Worm (Caenorhabditis elegans) whole organism, L4 larva: ENCODE measurements around the gene C56E10.3.

ENCODE experiments used
- F37D6.2 ChIP-seq: sonication (generic microtip); optimal IDR thresholded peaks from 2 replicates; lab custom pipeline; 2016; ENCODE audit warnings: mild to moderate bottlenecking, missing genetic modification characterization, missing compliant biosample characterization
- T20F7.1 ChIP-seq: fragments of 200-800 bp; sonication (Bioruptor generic); optimal IDR thresholded peaks from 2 replicates; lab custom pipeline; 2018; ENCODE audit warnings: mild to moderate bottlenecking, missing genetic modification characterization, missing compliant biosample characterization
- aly-2 ChIP-seq: sonication (generic microtip); optimal IDR thresholded peaks from 2 replicates; lab custom pipeline; 2018; ENCODE audit warnings: missing biosample characterization, missing genetic modification characterization
- ama-1 ChIP-seq: fragments of 150-350 bp; optimal IDR thresholded peaks from 2 replicates; lab custom pipeline; 2014; ENCODE audit warnings: inconsistent platforms, mixed read lengths
- ceh-20 ChIP-seq: fragments of 200-800 bp; sonication (Bioruptor generic); IDR thresholded peaks from 2 replicates; pipeline ENCODE4 v1.3.6; 2022; ENCODE audit warnings: missing genetic modification reagents, missing genetic modification characterization, missing compliant biosample characterization
- ceh-28 ChIP-seq: fragments of 150-350 bp; optimal IDR thresholded peaks from 2 replicates; lab custom pipeline; 2014; ENCODE audit warnings: missing biosample characterization, missing genetic modification reagents, missing genetic modification characterization
- ces-1 ChIP-seq: fragments of 150-350 bp; sonication (generic microtip); optimal IDR thresholded peaks from 4 replicates; lab custom pipeline; 2014; ENCODE audit warnings: missing biosample characterization, missing genetic modification reagents, missing genetic modification characterization
- daf-12 ChIP-seq: fragments of 150-350 bp; optimal IDR thresholded peaks from 2 replicates; lab custom pipeline; 2014; ENCODE audit warnings: missing biosample characterization, missing genetic modification reagents, missing genetic modification characterization
- daf-16 ChIP-seq, 3 experiments: sonication (generic microtip); optimal IDR thresholded peaks; 2 replicates each; lab custom pipeline; 2016 to 2017; ENCODE audit warnings: missing genetic modification characterization in 3 of 3, missing genetic modification reagents in 3 of 3, mild to moderate bottlenecking in 2 of 3, missing compliant biosample characterization in 2 of 3, missing biosample characterization in 1 of 3, moderate library complexity in 1 of 3
- dmd-8 ChIP-seq: fragments of 200-800 bp; sonication (Bioruptor generic); IDR thresholded peaks from 2 replicates; pipeline ENCODE4 v1.3.6; 2022; ENCODE audit warnings: missing genetic modification characterization, missing compliant biosample characterization
- duxl-1 ChIP-seq: sonication (generic microtip); optimal IDR thresholded peaks from 2 replicates; lab custom pipeline; 2016; ENCODE audit warnings: mild to moderate bottlenecking, missing genetic modification characterization, moderate library complexity, missing compliant biosample characterization; ENCODE audit not compliant: poor library complexity
- dve-1 ChIP-seq: sonication (generic microtip); optimal IDR thresholded peaks from 2 replicates; lab custom pipeline; 2017; ENCODE audit warnings: antibody characterized with exemption, mild to moderate bottlenecking, missing genetic modification characterization, missing compliant biosample characterization; ENCODE audit not compliant: insufficient read depth
- egl-27 ChIP-seq: sonication (generic microtip); optimal IDR thresholded peaks from 3 replicates; lab custom pipeline; 2017; ENCODE audit warnings: missing biosample characterization, missing genetic modification reagents, missing genetic modification characterization
- egl-43 ChIP-seq: fragments of 200-800 bp; sonication (Bioruptor generic); IDR thresholded peaks from 2 replicates; pipeline ENCODE4 v1.3.6; 2022; ENCODE audit warnings: missing genetic modification reagents, missing genetic modification characterization, missing compliant biosample characterization
- jun-1 ChIP-seq: fragments of 150-350 bp; optimal IDR thresholded peaks from 2 replicates; lab custom pipeline; 2014; ENCODE audit warnings: missing biosample characterization, missing genetic modification reagents, missing genetic modification characterization
- lim-7 ChIP-seq: fragments of 200-800 bp; sonication (Bioruptor generic); IDR thresholded peaks from 2 replicates; pipeline ENCODE4 v1.3.6; 2022; ENCODE audit warnings: missing genetic modification characterization, missing compliant biosample characterization
- lin-29 ChIP-seq: fragments of 200-800 bp; sonication (Bioruptor generic); IDR thresholded peaks from 2 replicates; pipeline ENCODE4 v1.3.6; 2022; ENCODE audit warnings: missing genetic modification reagents, missing genetic modification characterization, missing compliant biosample characterization
- lin-38 ChIP-seq: fragments of 200-800 bp; sonication (Bioruptor generic); IDR thresholded peaks from 2 replicates; pipeline ENCODE4 v1.3.6; 2022; ENCODE audit warnings: missing genetic modification reagents, missing genetic modification characterization, missing compliant biosample characterization
- lir-3 ChIP-seq: sonication (generic microtip); optimal IDR thresholded peaks from 2 replicates; lab custom pipeline; 2016; ENCODE audit warnings: mild to moderate bottlenecking, missing genetic modification characterization, missing compliant biosample characterization
- madf-5 ChIP-seq, 2 experiments: fragments of 200-800 bp; sonication (Bioruptor generic); IDR thresholded peaks; 2 replicates each; pipeline ENCODE4 v1.3.6; 2022; ENCODE audit warnings: missing compliant biosample characterization in 2 of 2, missing genetic modification characterization in 2 of 2
- madf-9 ChIP-seq: fragments of 200-800 bp; sonication (Bioruptor generic); conservative IDR thresholded peaks from 2 replicates; pipeline ENCODE4 v1.3.6; 2022; ENCODE audit warnings: missing genetic modification reagents, missing genetic modification characterization, missing compliant biosample characterization
- mep-1 ChIP-seq: fragments of 150-350 bp; sonication (generic microtip); optimal IDR thresholded peaks from 3 replicates; lab custom pipeline; 2014; ENCODE audit warnings: missing biosample characterization, missing genetic modification characterization
- mes-2 ChIP-seq: sonication (generic microtip); optimal IDR thresholded peaks from 2 replicates; lab custom pipeline; 2016; ENCODE audit warnings: missing genotype, mild to moderate bottlenecking, missing genetic modification characterization, missing compliant biosample characterization; ENCODE audit not compliant: poor library complexity, severe bottlenecking
- mxl-2 ChIP-seq: fragments of 200-800 bp; sonication (Bioruptor generic); conservative IDR thresholded peaks from 2 replicates; pipeline ENCODE4 v1.3.6; 2022; ENCODE audit warnings: missing genetic modification reagents, missing genetic modification characterization, missing compliant biosample characterization
- nhr-28 ChIP-seq: fragments of 150-350 bp; optimal IDR thresholded peaks from 2 replicates; lab custom pipeline; 2014; ENCODE audit warnings: missing biosample characterization, missing genetic modification characterization
- pha-4 ChIP-seq, 2 experiments: fragments of 150-350 bp in 1 of 2; fragments of 200-800 bp in 1 of 2; sonication (Bioruptor generic) in 1 of 2; IDR thresholded peaks in 1 of 2; optimal IDR thresholded peaks in 1 of 2; 2 replicates each; pipeline versions ENCODE4 v1.3.6 to Lab custom; 2014 to 2022; ENCODE audit warnings: missing genetic modification characterization in 2 of 2, missing genetic modification reagents in 2 of 2, missing biosample characterization in 1 of 2, missing compliant biosample characterization in 1 of 2
- pqm-1 ChIP-seq: sonication (generic microtip); optimal IDR thresholded peaks from 2 replicates; lab custom pipeline; 2017; ENCODE audit warnings: missing biosample characterization, missing genetic modification characterization
- rbr-2 ChIP-seq: sonication (generic microtip); optimal IDR thresholded peaks from 2 replicates; lab custom pipeline; 2016; ENCODE audit warnings: missing genotype, missing genetic modification characterization, missing compliant biosample characterization
- saeg-2 ChIP-seq: fragments of 200-800 bp; sonication (Bioruptor generic); IDR thresholded peaks from 2 replicates; pipeline ENCODE4 v1.3.6; 2022; ENCODE audit warnings: missing genetic modification reagents, missing genetic modification characterization, missing compliant biosample characterization
- sdz-12 ChIP-seq: fragments of 200-800 bp; sonication (Bioruptor generic); optimal IDR thresholded peaks from 2 replicates; lab custom pipeline; 2018; ENCODE audit warnings: mild to moderate bottlenecking, missing genetic modification characterization, missing compliant biosample characterization
- skn-1 ChIP-seq: fragments of 150-350 bp; optimal IDR thresholded peaks from 2 replicates; lab custom pipeline; 2014; ENCODE audit warnings: missing biosample characterization, missing genetic modification characterization
- snpc-1.2 ChIP-seq: fragments of 200-800 bp; sonication (Bioruptor generic); IDR thresholded peaks from 2 replicates; pipeline ENCODE4 v1.3.6; 2022; ENCODE audit warnings: missing genetic modification reagents, missing genetic modification characterization, missing compliant biosample characterization
- tag-97 ChIP-seq: fragments of 200-800 bp; sonication (Bioruptor generic); IDR thresholded peaks from 2 replicates; pipeline ENCODE4 v1.3.6; 2022; ENCODE audit warnings: missing genetic modification characterization, missing compliant biosample characterization
- unc-130 ChIP-seq: sonication (generic microtip); optimal IDR thresholded peaks from 2 replicates; lab custom pipeline; 2016; ENCODE audit warnings: missing genetic modification reagents, missing genetic modification characterization, missing compliant biosample characterization
- unc-39 ChIP-seq: sonication (generic microtip); optimal IDR thresholded peaks from 2 replicates; lab custom pipeline; 2017; ENCODE audit warnings: missing biosample characterization, missing genetic modification characterization
- unc-62 ChIP-seq, 3 experiments: fragments of 150-350 bp in 1 of 3; sonication (generic microtip); optimal IDR thresholded peaks in 2 of 3; peaks in 1 of 3; 1 replicate in 1 of 3; 2 replicates in 2 of 3; lab custom pipeline; 2014 to 2017; ENCODE audit warnings: missing biosample characterization in 3 of 3, missing genetic modification characterization in 3 of 3, missing genetic modification reagents in 3 of 3, missing genotype in 1 of 3
- vab-7 ChIP-seq: fragments of 200-800 bp; sonication (Bioruptor generic); IDR thresholded peaks from 2 replicates; pipeline ENCODE4 v1.3.6; 2022; ENCODE audit warnings: missing genetic modification reagents, missing genetic modification characterization, missing compliant biosample characterization
- zfp-2 ChIP-seq: sonication (generic microtip); optimal IDR thresholded peaks from 2 replicates; lab custom pipeline; 2016; ENCODE audit warnings: mild to moderate bottlenecking, missing genetic modification characterization, missing compliant biosample characterization
- zip-11 ChIP-seq: fragments of 200-800 bp; sonication (Bioruptor generic); IDR thresholded peaks from 2 replicates; pipeline ENCODE4 v1.3.6; 2022; ENCODE audit warnings: missing genetic modification characterization, missing compliant biosample characterization

C56E10.3 gene

DNA sequence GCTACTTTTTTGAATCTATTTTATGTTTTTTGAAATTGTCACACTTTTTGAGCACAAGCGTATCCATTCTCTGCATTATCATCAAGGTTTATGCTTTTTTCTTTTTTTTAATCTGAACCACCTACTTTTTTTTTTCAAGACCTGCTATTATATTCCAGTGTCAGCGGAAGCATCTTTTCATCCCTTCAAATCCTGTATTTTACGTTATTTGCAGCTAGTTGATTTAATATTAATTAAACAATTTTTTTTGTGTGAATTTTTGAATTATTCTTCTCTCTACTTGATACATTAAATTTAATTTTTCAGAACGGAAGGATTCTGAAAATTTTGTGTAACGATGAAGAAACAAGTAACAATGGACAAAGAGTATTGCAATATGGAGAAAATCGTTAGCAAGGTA lies 35.7 kb upstream of the C56E10.3 start, which contains the start of gene C25B8.8:
Gene C25B8.8, plus strand, starts transcription at position 301 of the 400 bp plus-strand sequence.
- TF ChIP-seq pha-4 (GFP tag; IDR thresholded peaks at IDR 0.05; lab: Robert Waterston, UW) (no peak), pha-4 (tag; optimal IDR thresholded peaks at IDR 0.05; lab: Kevin White, UChicago) (no peak), F37D6.2 (tag; lab: Kevin White, UChicago) (no peak), unc-130 (no peak), daf-12 (tag; lab: Kevin White, UChicago) (no peak), egl-27 (tag; lab: Kevin White, UChicago) (no peak), zfp-2 (no peak), duxl-1 (tag; lab: Kevin White, UChicago) (no peak), unc-62 (GFP tag; optimal IDR thresholded peaks at IDR 0.05 in 1 of 2; lab: Kevin White, UChicago) (no peak), unc-62 (tag; optimal IDR thresholded peaks at IDR 0.05; lab: Kevin White, UChicago) (no peak), lin-38 (GFP tag; lab: Robert Waterston, UW) (no peak), vab-7 (GFP tag; lab: Robert Waterston, UW) (no peak), madf-9 (GFP tag; lab: Robert Waterston, UW) (no peak), T20F7.1 (GFP tag; lab: Kevin White, UChicago) (no peak)

DNA sequence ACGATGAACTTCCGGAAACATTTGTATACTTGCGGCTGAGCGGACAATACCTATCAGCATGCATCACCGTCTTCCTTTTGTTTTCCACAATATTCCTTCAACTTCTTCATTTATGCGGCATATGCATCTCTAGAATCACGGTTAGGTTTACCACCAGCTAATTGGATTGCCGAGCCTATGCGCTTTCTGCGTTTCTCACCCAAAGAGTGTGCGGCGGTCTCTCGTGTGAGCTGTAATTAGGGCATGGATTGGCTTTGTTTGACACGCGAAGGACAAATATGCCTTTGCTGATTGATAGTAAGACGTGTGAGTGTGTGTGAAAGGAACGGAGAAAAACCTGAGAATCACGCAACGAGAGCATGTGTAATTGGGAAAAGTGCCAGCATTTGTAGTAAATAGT lies 31.9 kb upstream of the C56E10.3 start:
- TF ChIP-seq unc-39 (tag; lab: Kevin White, UChicago) (no peak), dve-1 (no peak), sdz-12 (GFP tag; lab: Kevin White, UChicago) (no peak), ces-1 (no peak), duxl-1 (tag; lab: Kevin White, UChicago) (no peak), lir-3 (tag; lab: Kevin White, UChicago) (no peak), nhr-28 (no peak), snpc-1.2 (GFP tag; lab: Robert Waterston, UW) (no peak), lim-7 (GFP tag; lab: Robert Waterston, UW) (no peak), saeg-2 (GFP tag; lab: Robert Waterston, UW) (no peak), mxl-2 (GFP tag; lab: Robert Waterston, UW) (no peak), egl-43 (GFP tag; lab: Robert Waterston, UW) (no peak), daf-16 (GFP tag; optimal IDR thresholded peaks at IDR 0.05; lab: Kevin White, UChicago) (no peak), daf-16 (tag; optimal IDR thresholded peaks at IDR 0.05; lab: Kevin White, UChicago) (no peak), ceh-20 (GFP tag; lab: Robert Waterston, UW) (no peak), rbr-2 (tag; lab: Kevin White, UChicago) (no peak), zip-11 (no peak), madf-5 (GFP tag; IDR thresholded peaks at IDR 0.05; lab: Robert Waterston, UW) (no peak), tag-97 (GFP tag; lab: Robert Waterston, UW) (no peak), ama-1 (lab: Kevin White, UChicago) (no peak)

DNA sequence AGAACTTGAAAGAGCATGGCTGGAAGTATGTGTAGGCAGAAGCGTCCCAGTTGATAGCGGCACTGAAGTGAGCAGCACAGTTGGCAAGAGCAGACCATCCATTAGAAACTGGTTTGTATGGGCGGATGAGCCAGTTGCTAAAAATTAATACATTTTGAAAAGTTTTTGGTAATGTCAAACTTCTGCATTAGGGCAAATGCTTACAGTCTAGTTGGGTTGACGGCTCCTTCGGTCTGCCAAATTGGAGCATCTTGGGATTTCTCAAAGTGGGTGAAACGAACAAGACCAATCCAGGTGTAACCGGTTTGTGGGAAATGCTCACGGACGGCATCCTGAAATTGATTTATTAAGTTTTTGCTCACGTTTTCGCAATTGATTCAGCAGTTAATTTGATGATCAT lies 27.8 kb upstream of the C56E10.3 start:
- TF ChIP-seq ceh-28 (tag; lab: Kevin White, UChicago), result no peak
- no peak for TF ChIP-seq mes-2
- TF ChIP-seq lin-29 (GFP tag; lab: Robert Waterston, UW), result no peak
- no peak for TF ChIP-seq mep-1 (tag; lab: Kevin White, UChicago)
- no peak for TF ChIP-seq ama-1 (lab: Kevin White, UChicago)
- TF ChIP-seq rbr-2 (tag; lab: Kevin White, UChicago), result no peak
- TF ChIP-seq dmd-8 (GFP tag; lab: Robert Waterston, UW), result no peak
- no peak for TF ChIP-seq pqm-1 (tag; lab: Kevin White, UChicago)
- no peak for TF ChIP-seq sdz-12 (GFP tag; lab: Kevin White, UChicago)
- TF ChIP-seq skn-1, result no peak
- TF ChIP-seq aly-2 (tag; lab: Kevin White, UChicago), result no peak
- TF ChIP-seq jun-1 (tag; lab: Kevin White, UChicago), result no peak
- TF ChIP-seq daf-12 (tag; lab: Kevin White, UChicago), result no peak
- no peak for TF ChIP-seq T20F7.1 (GFP tag; lab: Kevin White, UChicago)
- no peak for TF ChIP-seq F37D6.2 (tag; lab: Kevin White, UChicago)
